Fruit fly (Drosophila melanogaster) whole organism, embryonic: Measurements from ENCODE around the gene CG11550.

Experiments
- Adf1 ChIP-seq: fragments of 200-800 bp; sonication (Bioruptor generic); IDR thresholded peaks from 2 replicates; pipeline ENCODE4 v1.3.6; 2022; ENCODE audit warnings: missing biosample characterization, missing genetic modification characterization
- C15 ChIP-seq: fragments of 200-800 bp; sonication (Bioruptor generic); IDR thresholded peaks from 3 replicates; pipeline ENCODE4 v1.3.6; 2022; ENCODE audit warnings: missing biosample characterization, missing genetic modification characterization
- CG10462 ChIP-seq: fragments of 200-800 bp; sonication (Bioruptor generic); optimal IDR thresholded peaks from 2 replicates; lab custom pipeline; 2016; ENCODE audit warnings: missing biosample characterization, missing genetic modification characterization
- CG10565 ChIP-seq: fragments of 200-800 bp; sonication (Bioruptor generic); optimal IDR thresholded peaks from 3 replicates; lab custom pipeline; 2016; ENCODE audit warnings: missing biosample characterization, mild to moderate bottlenecking, missing genetic modification characterization
- CG11560 ChIP-seq: fragments of 200-800 bp; sonication (Bioruptor generic); IDR thresholded peaks from 3 replicates; pipeline ENCODE4 v1.3.6; 2022; ENCODE audit warnings: missing biosample characterization, missing genetic modification characterization
- CG14014 ChIP-seq: fragments of 200-800 bp; sonication (Bioruptor generic); IDR thresholded peaks from 2 replicates; pipeline ENCODE4 v1.3.6; 2022; ENCODE audit warnings: missing biosample characterization, missing genetic modification characterization
- CG16779 ChIP-seq: fragments of 200-800 bp; sonication (Bioruptor generic); IDR thresholded peaks from 2 replicates; pipeline ENCODE4 v1.3.6; 2022; ENCODE audit warnings: missing biosample characterization, missing genetic modification characterization
- CG16813 ChIP-seq: fragments of 200-800 bp; sonication (Bioruptor generic); IDR thresholded peaks from 3 replicates; pipeline ENCODE4 v1.3.6; 2022; ENCODE audit warnings: missing biosample characterization, missing genetic modification characterization; ENCODE audit not compliant: partially characterized antibody
- CG17568 ChIP-seq: fragments of 200-800 bp; sonication (Bioruptor generic); optimal IDR thresholded peaks from 2 replicates; lab custom pipeline; 2018; ENCODE audit warnings: missing biosample characterization, mild to moderate bottlenecking, missing genetic modification characterization, moderate library complexity
- CG2889 ChIP-seq: fragments of 200-800 bp; sonication (Bioruptor generic); IDR thresholded peaks from 3 replicates; pipeline ENCODE4 v1.3.6; 2022; ENCODE audit warnings: missing biosample characterization, missing genetic modification characterization
- CG3065 ChIP-seq: fragments of 200-800 bp; sonication (Bioruptor generic); optimal IDR thresholded peaks from 2 replicates; lab custom pipeline; 2016; ENCODE audit warnings: missing biosample characterization, missing genetic modification characterization
- CG32772 ChIP-seq: fragments of 200-800 bp; sonication (Bioruptor generic); IDR thresholded peaks from 2 replicates; pipeline ENCODE4 v1.3.6; 2022; ENCODE audit warnings: missing biosample characterization, missing genetic modification characterization
- CG33213 ChIP-seq: fragments of 200-800 bp; sonication (Bioruptor generic); optimal IDR thresholded peaks from 3 replicates; lab custom pipeline; 2016; ENCODE audit warnings: missing biosample characterization, missing genetic modification characterization
- CG4360 ChIP-seq: fragments of 200-800 bp; sonication (Bioruptor generic); IDR thresholded peaks from 2 replicates; pipeline ENCODE4 v1.3.6; 2022; ENCODE audit warnings: missing biosample characterization, missing genetic modification characterization
- CG6254 ChIP-seq: fragments of 200-800 bp; sonication (Bioruptor generic); optimal IDR thresholded peaks from 3 replicates; lab custom pipeline; 2017; ENCODE audit warnings: mild to moderate bottlenecking, missing biosample characterization, missing genetic modification reagents, missing genetic modification characterization
- CG8359 ChIP-seq: fragments of 200-800 bp; sonication (Bioruptor generic); optimal IDR thresholded peaks from 2 replicates; lab custom pipeline; 2017; ENCODE audit warnings: missing biosample characterization, mild to moderate bottlenecking, missing genetic modification characterization, borderline replicate concordance
- CG9797 ChIP-seq: fragments of 200-800 bp; sonication (Bioruptor generic); optimal IDR thresholded peaks from 3 replicates; lab custom pipeline; 2018; ENCODE audit warnings: missing biosample characterization, mild to moderate bottlenecking, missing genetic modification characterization
- Eip74EF ChIP-seq, 2 experiments: fragments of 200-800 bp in 1 of 2; fragments of >200 bp in 1 of 2; sonication (Bioruptor generic) in 1 of 2; optimal IDR thresholded peaks; 2 replicates each; lab custom pipeline; 2017 to 2019; ENCODE audit warnings: missing biosample characterization in 2 of 2, missing genetic modification characterization in 2 of 2, mild to moderate bottlenecking in 1 of 2, moderate library complexity in 1 of 2
- Hmx ChIP-seq: fragments of 200-800 bp; sonication (Bioruptor generic); optimal IDR thresholded peaks from 2 replicates; lab custom pipeline; 2016; ENCODE audit warnings: missing biosample characterization, missing genetic modification characterization
- Jarid2 ChIP-seq: fragments of 200-800 bp; sonication (Bioruptor generic); optimal IDR thresholded peaks from 3 replicates; lab custom pipeline; 2017; ENCODE audit warnings: mild to moderate bottlenecking, missing biosample characterization, missing genetic modification reagents, missing genetic modification characterization
- MBD-R2 ChIP-seq: fragments of 200-800 bp; sonication (Bioruptor generic); IDR thresholded peaks from 2 replicates; pipeline ENCODE4 v1.3.6; 2022; ENCODE audit warnings: missing biosample characterization, missing genetic modification characterization
- Mrtf ChIP-seq: fragments of 200-800 bp; sonication (Bioruptor generic); IDR thresholded peaks from 3 replicates; pipeline ENCODE4 v1.3.6; 2022; ENCODE audit warnings: missing biosample characterization, missing genetic modification characterization
- NC2β ChIP-seq: fragments of 200-800 bp; sonication (Bioruptor generic); optimal IDR thresholded peaks from 2 replicates; lab custom pipeline; 2016; ENCODE audit warnings: missing biosample characterization, missing genetic modification characterization
- NFAT ChIP-seq: fragments of 200-800 bp; sonication (Bioruptor generic); IDR thresholded peaks from 2 replicates; pipeline ENCODE4 v1.3.6; 2022; ENCODE audit warnings: missing biosample characterization, missing genetic modification characterization
- Pdp1 ChIP-seq, 2 experiments: fragments of 200-800 bp; sonication (Bioruptor generic); optimal IDR thresholded peaks; 3 replicates each; lab custom pipeline; 2016; ENCODE audit warnings: missing biosample characterization in 2 of 2, missing genetic modification characterization in 2 of 2, mild to moderate bottlenecking in 1 of 2, moderate library complexity in 1 of 2
- Ravus ChIP-seq: fragments of 200-800 bp; sonication (Bioruptor generic); IDR thresholded peaks from 2 replicates; pipeline ENCODE4 v1.3.6; 2022; ENCODE audit warnings: missing biosample characterization, missing genetic modification characterization
- Ssrp ChIP-seq: fragments of 200-800 bp; sonication (Bioruptor generic); optimal IDR thresholded peaks from 2 replicates; lab custom pipeline; 2018; ENCODE audit warnings: missing biosample characterization, mild to moderate bottlenecking, missing genetic modification characterization, moderate library complexity
- Trl ChIP-seq, 3 experiments: fragments of >200 bp in 2 of 3; fragments of 200-800 bp in 1 of 3; sonication (Bioruptor generic) in 1 of 3; optimal IDR thresholded peaks; 2 replicates in 1 of 3; 3 replicates in 2 of 3; lab custom pipeline; 2016 to 2017; ENCODE audit warnings: missing biosample characterization in 1 of 3, missing genetic modification characterization in 1 of 3
- cg ChIP-seq: fragments of 200-800 bp; sonication (Bioruptor generic); optimal IDR thresholded peaks from 3 replicates; lab custom pipeline; 2019; ENCODE audit warnings: missing biosample characterization, mild to moderate bottlenecking, missing genetic modification characterization, moderate library complexity
- en ChIP-seq: fragments of 200-800 bp; sonication (Bioruptor generic); optimal IDR thresholded peaks from 2 replicates; lab custom pipeline; 2016; ENCODE audit warnings: missing biosample characterization, missing genetic modification characterization
- eve ChIP-seq, 2 experiments: fragments of >200 bp; optimal IDR thresholded peaks; 2 replicates each; lab custom pipeline; 2017; ENCODE audit warnings: missing biosample characterization in 2 of 2, missing genetic modification characterization in 2 of 2
- gsb-n ChIP-seq: fragments of 200-800 bp; sonication (Bioruptor generic); optimal IDR thresholded peaks from 3 replicates; lab custom pipeline; 2018; ENCODE audit warnings: missing biosample characterization, mild to moderate bottlenecking, missing genetic modification characterization
- knrl ChIP-seq: fragments of 200-800 bp; sonication (Bioruptor generic); IDR thresholded peaks from 3 replicates; pipeline ENCODE4 v1.3.6; 2022; ENCODE audit warnings: missing biosample characterization, missing genetic modification characterization; ENCODE audit not compliant: partially characterized antibody
- lbe ChIP-seq: fragments of 200-800 bp; sonication (Bioruptor generic); optimal IDR thresholded peaks from 2 replicates; lab custom pipeline; 2016; ENCODE audit warnings: missing biosample characterization, mild to moderate bottlenecking, missing genetic modification characterization
- lov ChIP-seq, 2 experiments: fragments of 200-800 bp in 1 of 2; fragments of >200 bp in 1 of 2; sonication (Bioruptor generic) in 1 of 2; IDR thresholded peaks in 1 of 2; optimal IDR thresholded peaks in 1 of 2; 2 replicates in 1 of 2; 3 replicates in 1 of 2; pipeline versions ENCODE4 v1.3.6 to Lab custom; 2017 to 2022; ENCODE audit warnings: missing biosample characterization in 1 of 2, missing genetic modification characterization in 1 of 2
- nom ChIP-seq: fragments of 200-800 bp; sonication (Bioruptor generic); optimal IDR thresholded peaks from 2 replicates; lab custom pipeline; 2017; ENCODE audit warnings: missing biosample characterization, missing genetic modification characterization, mild to moderate bottlenecking, moderate library complexity, missing genetic modification reagents
- pan ChIP-seq, 4 experiments: fragments of >200 bp in 3 of 4; fragments of 200-800 bp in 1 of 4; sonication (Bioruptor generic) in 1 of 4; optimal IDR thresholded peaks in 3 of 4; IDR thresholded peaks in 1 of 4; 2 replicates each; pipeline versions ENCODE4 v1.3.6 to Lab custom; 2017 to 2022; ENCODE audit warnings: missing biosample characterization in 2 of 4, missing genetic modification characterization in 2 of 4, mixed read lengths in 1 of 4
- phol ChIP-seq: fragments of 200-800 bp; sonication (Bioruptor generic); optimal IDR thresholded peaks from 3 replicates; lab custom pipeline; 2018; ENCODE audit warnings: missing biosample characterization, mild to moderate bottlenecking, missing genetic modification characterization, moderate library complexity
- prd ChIP-seq, 3 experiments: fragments of >200 bp in 2 of 3; fragments of 200-800 bp in 1 of 3; sonication (Bioruptor generic) in 1 of 3; optimal IDR thresholded peaks in 2 of 3; IDR thresholded peaks in 1 of 3; 2 replicates in 2 of 3; 3 replicates in 1 of 3; pipeline versions ENCODE4 v1.3.6 to Lab custom; 2017 to 2022; ENCODE audit warnings: missing biosample characterization in 1 of 3, missing genetic modification characterization in 1 of 3
- sens ChIP-seq: fragments of 200-800 bp; sonication (Bioruptor generic); peaks from one replicate; lab custom pipeline; 2016; ENCODE audit warnings: missing biosample characterization, missing genetic modification characterization
- sens-2 ChIP-seq: fragments of 200-800 bp; sonication (Bioruptor generic); IDR thresholded peaks from 2 replicates; pipeline ENCODE4 v1.3.6; 2022; ENCODE audit warnings: missing biosample characterization, missing genetic modification characterization
- slou ChIP-seq: fragments of 200-800 bp; sonication (Bioruptor generic); optimal IDR thresholded peaks from 3 replicates; lab custom pipeline; 2016; ENCODE audit warnings: missing biosample characterization, missing genetic modification characterization
- so ChIP-seq: fragments of 200-800 bp; sonication (Bioruptor generic); IDR thresholded peaks from 3 replicates; pipeline ENCODE4 v1.3.6; 2022; ENCODE audit warnings: missing biosample characterization, missing genetic modification characterization
- tll ChIP-seq, 2 experiments: fragments of 200-800 bp in 1 of 2; fragments of >200 bp in 1 of 2; sonication (Bioruptor generic) in 1 of 2; optimal IDR thresholded peaks; 2 replicates each; lab custom pipeline; 2017 to 2019; ENCODE audit warnings: missing biosample characterization in 2 of 2, missing genetic modification characterization in 2 of 2, mild to moderate bottlenecking in 1 of 2, moderate library complexity in 1 of 2
- zfh2 ChIP-seq: fragments of 200-800 bp; sonication (Bioruptor generic); optimal IDR thresholded peaks from 2 replicates; lab custom pipeline; 2016; ENCODE audit warnings: missing biosample characterization, missing genetic modification characterization

The CG11550 gene

dm6 chr3R:31725486-31726227, 46.0 kb upstream of the CG11550 start (continued):
- TF ChIP-seq pan (optimal IDR thresholded peaks at IDR 0.05; lab: Kevin White, UChicago) = no peak
- peak in 1 of 2 experiments; percentile 22 for TF ChIP-seq pan (GFP tag; optimal IDR thresholded peaks at IDR 0.05 in 1 of 2, IDR thresholded peaks at IDR 0.05 in 1 of 2)
- TF ChIP-seq tll (GFP tag; optimal IDR thresholded peaks at IDR 0.05; lab: Kevin White, UChicago) = peak in 1 of 2 experiments; percentile 41
- TF ChIP-seq CG2889 (GFP tag; lab: Robert Waterston, UW) = no peak
- TF ChIP-seq NFAT (GFP tag; lab: Robert Waterston, UW) = peak; percentile 3; the same call in 1 of the 2 replicates
- TF ChIP-seq CG17568 (GFP tag; lab: Kevin White, UChicago) = no peak
- 0 out of 2 replicates have a peak, but pooled peaks have one; percentile 33 for TF ChIP-seq sens-2 (GFP tag; lab: Robert Waterston, UW)
- TF ChIP-seq CG6254 = peak; percentile 5
- no peak for TF ChIP-seq knrl (GFP tag; lab: Robert Waterston, UW)
- peak; percentile 31; the same call in 1 of the 2 replicates for TF ChIP-seq CG32772
- no peak for TF ChIP-seq Ssrp (tag; lab: Kevin White, UChicago)
- 0 out of 2 replicates have a peak, but pooled peaks have one; percentile 38 for TF ChIP-seq CG16779 (GFP tag; lab: Robert Waterston, UW)
- no peak for TF ChIP-seq phol (tag; lab: Kevin White, UChicago)
- TF ChIP-seq Hmx (GFP tag; lab: Kevin White, UChicago) = no peak
- TF ChIP-seq CG3065 (GFP tag; lab: Kevin White, UChicago) = no peak
- peak; percentile 7 for TF ChIP-seq en (GFP tag; lab: Kevin White, UChicago)
- TF ChIP-seq nom (GFP tag; lab: Kevin White, UChicago) = peak; percentile 95
- no peak for TF ChIP-seq CG10565 (GFP tag; lab: Kevin White, UChicago)
- no peak for TF ChIP-seq CG9797 (GFP tag; lab: Kevin White, UChicago)
- peak; percentile 59; the same call in 1 of the 2 replicates for TF ChIP-seq CG4360 (GFP tag; lab: Robert Waterston, UW)
- peak; percentile 23 for TF ChIP-seq CG33213 (GFP tag; lab: Kevin White, UChicago)
- TF ChIP-seq Pdp1 (GFP tag; optimal IDR thresholded peaks at IDR 0.05; lab: Kevin White, UChicago) = no peak
- no peak for TF ChIP-seq C15
- peak in 1 of 2 experiments; percentile 2 for TF ChIP-seq Eip74EF (GFP tag; optimal IDR thresholded peaks at IDR 0.05; lab: Kevin White, UChicago)
- TF ChIP-seq CG11560 (tag; lab: Robert Waterston, UW) = no peak
- peak; percentile 9 for TF ChIP-seq CG10462
- peak; percentile 37; the same call in 2 of the 3 replicates for TF ChIP-seq CG16813
- peak; percentile 36 to 73 for TF ChIP-seq Trl (optimal IDR thresholded peaks at IDR 0.05; lab: Kevin White, UChicago)
- no peak for TF ChIP-seq Trl (GFP tag; optimal IDR thresholded peaks at IDR 0.05; lab: Kevin White, UChicago)
- TF ChIP-seq Jarid2 = peak; percentile 62
- TF ChIP-seq cg = peak; percentile 75
- TF ChIP-seq prd (optimal IDR thresholded peaks at IDR 0.05; lab: Kevin White, UChicago) = no peak
- 0 out of 3 replicates have a peak, but pooled peaks have one; percentile 11 for TF ChIP-seq prd (GFP tag; IDR thresholded peaks at IDR 0.05; lab: Robert Waterston, UW)
- no peak for TF ChIP-seq eve (GFP tag; optimal IDR thresholded peaks at IDR 0.05; lab: Kevin White, UChicago)
- TF ChIP-seq lov (optimal IDR thresholded peaks at IDR 0.05; lab: Kevin White, UChicago) = no peak
- TF ChIP-seq lov (GFP tag; IDR thresholded peaks at IDR 0.05; lab: Robert Waterston, UW) = peak; percentile 32; the same call in 2 of the 3 replicates
- 0 out of 2 replicates have a peak, but pooled peaks have one; percentile 10 for TF ChIP-seq CG14014 (GFP tag; lab: Robert Waterston, UW)
- 0 out of 3 replicates have a peak, but pooled peaks have one; percentile 29 for TF ChIP-seq so
- TF ChIP-seq MBD-R2 (GFP tag; lab: Robert Waterston, UW) = 0 out of 2 replicates have a peak, but pooled peaks have one; percentile 9
- TF ChIP-seq Adf1 = peak; percentile 86
- TF ChIP-seq zfh2 = no peak
- no peak for TF ChIP-seq CG8359
- no peak for TF ChIP-seq lbe (GFP tag; lab: Kevin White, UChicago)
- TF ChIP-seq slou (GFP tag; lab: Kevin White, UChicago) = no peak
- TF ChIP-seq Ravus = no peak
- no peak for TF ChIP-seq Mrtf (GFP tag; lab: Robert Waterston, UW)
- no peak for TF ChIP-seq gsb-n (tag; lab: Kevin White, UChicago)
- TF ChIP-seq NC2β (GFP tag; lab: Kevin White, UChicago) = peak; percentile 18
- TF ChIP-seq sens (GFP tag; lab: Kevin White, UChicago) = peak; percentile 65
